Fruit fly (Drosophila melanogaster): ENCODE measurements around the gene CG6321.

DNA sequence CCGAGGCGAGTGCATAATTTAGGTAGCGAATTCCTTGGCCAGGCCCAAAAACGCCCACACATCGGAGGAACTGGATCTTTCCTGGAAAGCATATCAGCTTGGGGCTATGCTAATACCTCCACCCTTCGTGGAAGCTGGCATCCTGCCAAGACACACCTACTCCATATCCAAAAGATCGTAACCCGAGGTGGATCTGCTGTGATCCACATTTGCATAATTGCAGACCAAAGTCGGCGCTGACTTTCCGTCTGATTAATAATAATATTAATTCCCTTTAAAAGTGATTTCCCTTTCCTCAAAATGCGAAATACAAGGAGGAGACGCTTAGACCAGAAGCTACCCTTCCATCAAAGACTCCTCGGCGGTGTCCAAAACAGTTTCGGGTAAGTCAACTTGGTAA is 35.8 kb downstream of the CG6321 start, which contains the start of gene CG32079:
- TF ChIP-seq CG34367 (tag; optimal IDR thresholded peaks at IDR 0.05) (no peak), fd96Ca (GFP tag; IDR thresholded peaks at IDR 0.05) (no peak)
